Worm (Caenorhabditis elegans) whole organism, midembryonic: ENCODE measurements around the gene grsp-2.

Experiments
- T22C8.4 ChIP-seq: fragments of 200-800 bp; sonication (Bioruptor generic); IDR thresholded peaks from 2 replicates; pipeline ENCODE4 v1.3.6; 2022; ENCODE audit warnings: missing genetic modification characterization, missing compliant biosample characterization
- flt-1 ChIP-seq: fragments of 200-800 bp; sonication (Bioruptor generic); IDR thresholded peaks from 2 replicates; pipeline ENCODE4 v1.3.6; 2022; ENCODE audit warnings: missing genetic modification characterization, missing compliant biosample characterization
- klf-2 ChIP-seq: fragments of 200-800 bp; sonication (Bioruptor generic); conservative IDR thresholded peaks from 2 replicates; pipeline ENCODE4 v1.3.6; 2022; ENCODE audit warnings: missing genetic modification reagents, missing genetic modification characterization, missing compliant biosample characterization
- med-1 ChIP-seq: sonication (generic microtip); optimal IDR thresholded peaks from 2 replicates; lab custom pipeline; 2017; ENCODE audit warnings: missing genetic modification characterization, mild to moderate bottlenecking, missing compliant biosample characterization, antibody characterized with exemption, missing genetic modification reagents; ENCODE audit not compliant: insufficient read depth
- ref-1 ChIP-seq: fragments of 200-800 bp; sonication (Bioruptor generic); conservative IDR thresholded peaks from 2 replicates; pipeline ENCODE4 v1.3.6; 2022; ENCODE audit warnings: missing genetic modification reagents, missing genetic modification characterization, missing compliant biosample characterization
- tab-1 ChIP-seq: fragments of 200-800 bp; sonication (Bioruptor generic); IDR thresholded peaks from 2 replicates; pipeline ENCODE4 v1.3.6; 2022; ENCODE audit warnings: missing genetic modification characterization, missing compliant biosample characterization

- TF ChIP-seq klf-2 (no peak), ref-1 (no peak), T22C8.4 (GFP tag; lab: Robert Waterston, UW) (no peak), flt-1 (GFP tag; lab: Robert Waterston, UW) (no peak), med-1 (GFP tag; lab: Kevin White, UChicago) (no peak), tab-1 (no peak)
These were observed 21.0 kb upstream of the grsp-2 start for ce11 chrIV:8794895-8795665.
